Worm (Caenorhabditis elegans) whole organism, L4/young adult: ENCODE measurements around the gene C43F9.11.

ENCODE experiments used
- W03F9.2 ChIP-seq: fragments of 150-350 bp; optimal IDR thresholded peaks from 2 replicates; lab custom pipeline; 2014; ENCODE audit warnings: missing biosample characterization, missing genetic modification characterization
- dao-5 ChIP-seq: sonication (generic microtip); optimal IDR thresholded peaks from 2 replicates; lab custom pipeline; 2016; ENCODE audit warnings: missing genotype, missing genetic modification characterization, moderate library complexity, missing compliant biosample characterization
- him-1 ChIP-seq: sonication (generic microtip); optimal IDR thresholded peaks from 2 replicates; lab custom pipeline; 2016; ENCODE audit warnings: missing genotype, missing genetic modification reagents, missing genetic modification characterization, missing compliant biosample characterization

C43F9.11 gene

DNA sequence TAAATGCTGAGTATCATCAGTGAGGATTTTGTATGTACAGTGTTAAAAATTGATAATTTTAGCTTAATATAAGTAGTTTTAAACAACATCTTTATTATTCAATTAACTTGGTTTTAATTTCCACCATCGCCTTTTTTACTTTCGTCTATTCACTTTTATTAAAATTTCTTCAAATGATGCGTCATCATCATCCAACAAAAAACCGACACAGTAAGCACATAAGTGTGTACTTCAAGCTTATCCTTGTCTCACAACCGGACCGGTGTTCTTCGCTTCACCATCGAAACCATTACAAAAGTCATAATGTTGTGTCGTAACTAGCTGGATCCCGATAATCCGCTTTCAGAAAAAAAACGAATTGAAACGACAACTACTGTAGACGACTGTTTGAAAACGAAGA, at the start of gene C43F9.11:
C43F9.11 (plus strand) TSS at position 301 of the 400 bp plus-strand sequence.
- no peak for TF ChIP-seq him-1 (tag; lab: Kevin White, UChicago)
- no peak for TF ChIP-seq dao-5 (tag; lab: Kevin White, UChicago)
- TF ChIP-seq W03F9.2 (tag; lab: Kevin White, UChicago), result no peak

DNA sequence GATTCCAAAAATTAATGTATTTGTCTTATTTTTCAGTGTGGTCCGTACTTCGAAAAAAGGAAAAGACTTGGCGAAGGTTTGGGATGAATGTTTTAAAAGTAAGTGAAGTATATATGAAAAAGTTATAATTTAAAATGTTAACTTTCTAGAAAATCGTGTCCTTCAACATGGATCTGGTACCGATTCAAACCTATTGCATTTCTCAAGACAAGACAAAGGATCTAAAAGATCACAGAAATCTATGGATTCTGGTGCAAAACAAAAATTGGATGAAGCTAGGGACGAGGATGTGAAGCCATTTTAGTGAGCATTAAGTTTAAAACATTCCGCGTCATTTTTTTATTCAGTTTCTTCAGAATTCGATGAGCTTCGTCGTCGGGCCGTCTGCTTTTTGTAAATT, 41.7 kb upstream of the C43F9.11 start, which contains the start of gene zim-2:
zim-2 (plus strand) TSS at position 301 of the 400 bp plus-strand sequence.
- TF ChIP-seq W03F9.2 (tag; lab: Kevin White, UChicago) (no peak), dao-5 (tag; lab: Kevin White, UChicago) (no peak), him-1 (tag; lab: Kevin White, UChicago) (no peak)

DNA sequence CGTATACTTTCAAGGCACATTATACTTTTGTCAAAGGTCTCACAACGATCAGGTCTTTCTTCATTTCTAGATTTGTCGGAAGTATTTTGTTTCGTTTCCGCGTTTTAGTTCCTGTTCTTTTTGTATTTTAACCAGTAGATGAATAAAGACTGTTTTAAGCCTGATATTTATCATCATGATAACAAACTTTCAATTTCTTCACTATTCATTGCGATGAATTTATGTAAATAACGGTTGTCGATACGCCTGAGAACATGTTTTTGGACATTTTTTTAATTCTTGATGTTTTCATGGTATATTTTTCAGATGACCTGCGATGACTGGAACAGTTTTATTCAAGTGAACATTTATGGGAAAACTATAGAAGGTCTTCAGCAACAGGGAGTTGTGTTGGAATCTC, 38.2 kb upstream of the C43F9.11 start, which contains the start of gene zim-3:
zim-3 (plus strand) TSS at position 301 of the 400 bp plus-strand sequence.
- TF ChIP-seq him-1 (tag; lab: Kevin White, UChicago) (no peak), dao-5 (tag; lab: Kevin White, UChicago) (no peak), W03F9.2 (tag; lab: Kevin White, UChicago) (no peak)

DNA sequence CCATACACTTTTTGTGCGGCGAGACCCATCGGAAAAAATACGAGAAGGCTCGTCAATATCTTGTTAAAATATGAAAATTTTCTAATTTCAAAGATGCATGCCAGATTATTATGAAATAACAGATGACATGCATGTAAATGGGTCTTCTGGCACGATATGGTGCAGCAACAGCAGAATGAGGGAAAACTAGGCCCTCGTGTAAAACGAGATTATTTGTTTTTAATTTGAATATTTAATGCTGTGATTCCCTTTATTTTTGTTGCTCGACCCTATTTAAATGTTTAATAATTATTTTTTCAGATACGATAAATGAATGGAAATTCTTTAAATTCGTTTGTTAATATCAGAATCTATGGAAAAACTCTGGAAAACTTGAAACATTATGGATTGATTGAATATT, 35.0 kb upstream of the C43F9.11 start, which contains the start of gene him-8:
him-8 (plus strand) TSS at position 301 of the 400 bp plus-strand sequence.
- TF ChIP-seq W03F9.2 (tag; lab: Kevin White, UChicago) (no peak), him-1 (tag; lab: Kevin White, UChicago) (no peak), dao-5 (tag; lab: Kevin White, UChicago) (no peak)

DNA sequence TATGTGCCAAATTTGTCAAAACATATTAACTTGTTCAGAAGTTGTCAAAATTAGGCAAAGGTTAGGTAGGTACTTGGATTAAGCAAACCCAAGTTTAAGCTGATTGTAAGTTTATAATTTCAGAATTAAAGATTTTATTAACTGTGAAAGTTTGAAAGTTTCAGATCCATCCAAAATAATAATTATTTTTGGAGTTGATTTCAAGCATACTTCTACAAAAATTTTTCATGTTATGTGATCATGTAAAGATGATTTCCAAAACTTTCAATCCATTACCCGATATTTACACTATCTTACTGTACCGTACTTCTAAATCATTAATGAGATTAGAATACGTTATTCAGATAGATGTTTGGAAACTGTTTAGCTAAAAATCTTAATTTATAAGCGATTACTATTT, 32.0 kb upstream of the C43F9.11 start:
- TF ChIP-seq him-1 (tag; lab: Kevin White, UChicago) (no peak), W03F9.2 (tag; lab: Kevin White, UChicago) (no peak), dao-5 (tag; lab: Kevin White, UChicago) (no peak)

DNA sequence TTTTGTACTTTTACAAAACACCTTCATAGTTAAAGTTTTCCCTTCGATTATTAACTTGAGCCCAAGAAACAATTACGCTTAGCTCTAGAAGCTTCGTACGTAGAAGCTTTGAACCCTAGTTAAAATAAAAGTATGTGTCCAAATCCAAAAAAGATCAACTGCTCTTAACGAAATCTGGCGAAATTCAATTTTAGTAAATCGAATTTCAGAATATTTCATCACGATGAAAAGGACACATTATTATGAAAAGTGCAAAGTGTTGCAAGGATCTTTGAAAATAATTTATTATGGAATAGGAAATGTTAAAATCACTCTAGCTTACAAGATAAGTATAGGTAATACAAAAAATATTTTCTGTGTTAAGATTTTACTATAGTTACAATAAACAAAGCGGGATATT, 31.3 kb upstream of the C43F9.11 start:
- TF ChIP-seq him-1 (tag; lab: Kevin White, UChicago), result no peak

DNA sequence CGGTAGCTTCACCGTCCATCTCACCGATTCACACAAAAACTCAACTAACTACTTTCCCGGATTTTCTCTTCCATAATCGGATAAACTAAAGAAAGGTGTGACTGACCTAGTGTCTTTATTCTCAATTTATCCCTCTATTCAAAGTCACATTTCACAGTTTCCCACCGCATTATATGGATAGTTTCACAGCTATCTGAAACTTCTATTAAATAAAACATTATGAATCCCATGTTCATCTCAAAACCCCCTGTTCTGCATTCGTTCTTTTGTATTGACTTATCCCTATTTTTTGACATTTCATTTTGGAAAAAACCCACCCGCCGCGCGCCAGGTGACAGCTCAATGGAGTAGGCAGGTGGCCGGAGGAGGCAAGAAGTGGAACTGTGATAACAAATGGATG, 28.8 kb upstream of the C43F9.11 start:
- TF ChIP-seq W03F9.2 (tag; lab: Kevin White, UChicago) (no peak), him-1 (tag; lab: Kevin White, UChicago) (no peak), dao-5 (tag; lab: Kevin White, UChicago) (no peak)

DNA sequence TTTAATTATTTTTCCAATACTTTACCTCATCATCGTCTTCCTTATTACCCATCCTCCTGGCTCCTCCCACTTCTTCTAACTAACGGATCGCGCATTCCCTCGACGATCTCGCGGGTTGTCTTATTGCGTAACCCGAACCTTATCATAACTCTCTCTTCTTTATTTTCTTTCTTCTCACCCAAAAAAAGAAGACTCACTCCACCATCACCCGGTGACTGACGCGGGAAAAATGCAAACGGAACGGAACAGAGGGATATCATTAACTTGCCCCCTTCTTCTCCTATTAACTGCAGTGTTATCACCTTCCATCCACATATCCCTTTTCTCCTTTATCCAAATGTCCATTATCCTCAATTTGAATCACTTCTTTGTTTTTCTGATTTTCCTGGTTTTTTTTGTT, 26.5 kb upstream of the C43F9.11 start:
- TF ChIP-seq dao-5 (tag; lab: Kevin White, UChicago) (no peak), him-1 (tag; lab: Kevin White, UChicago) (no peak), W03F9.2 (tag; lab: Kevin White, UChicago) (no peak)

DNA sequence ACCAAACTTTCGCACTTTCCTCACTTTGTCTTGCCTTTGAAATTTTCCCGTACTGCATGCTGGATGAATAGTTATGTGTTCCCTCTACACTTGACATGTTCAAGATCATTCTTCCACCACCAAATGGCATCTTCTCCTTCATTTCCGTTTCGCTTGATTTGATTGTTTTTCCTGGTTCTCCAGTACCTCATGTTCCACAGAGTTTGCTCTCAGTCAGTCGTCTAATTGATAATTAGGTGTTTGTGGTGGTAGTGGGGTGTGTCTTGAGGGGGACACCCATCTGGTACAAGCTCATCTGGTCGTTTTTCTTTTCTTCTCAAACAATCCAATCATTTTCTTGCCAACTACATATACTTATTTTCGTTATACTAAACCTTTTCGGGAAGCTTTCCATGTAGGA, 25.6 kb upstream of the C43F9.11 start:
- TF ChIP-seq dao-5 (tag; lab: Kevin White, UChicago) (no peak), W03F9.2 (tag; lab: Kevin White, UChicago) (no peak), him-1 (tag; lab: Kevin White, UChicago) (no peak)

DNA sequence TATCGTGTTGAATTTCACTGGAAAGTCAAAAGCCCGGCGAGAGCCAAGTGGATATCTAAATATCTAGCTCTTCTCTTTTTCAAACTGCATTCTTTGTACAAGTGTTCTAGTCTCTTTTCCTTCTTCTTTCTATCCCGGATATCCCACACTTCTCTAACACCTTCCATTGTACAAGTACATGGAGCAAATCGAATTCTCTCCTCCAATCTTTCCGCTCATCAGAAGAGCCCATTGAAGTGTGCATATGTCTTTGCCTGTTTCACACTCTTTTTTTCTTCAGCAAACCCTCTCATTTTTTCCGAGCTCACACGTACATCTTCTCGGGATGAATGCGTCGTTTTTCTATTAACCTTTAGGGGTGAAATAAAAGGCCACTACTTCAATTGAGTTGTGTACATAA, 23.1 kb upstream of the C43F9.11 start:
- TF ChIP-seq W03F9.2 (tag; lab: Kevin White, UChicago) (no peak), dao-5 (tag; lab: Kevin White, UChicago) (no peak), him-1 (tag; lab: Kevin White, UChicago) (no peak)

DNA sequence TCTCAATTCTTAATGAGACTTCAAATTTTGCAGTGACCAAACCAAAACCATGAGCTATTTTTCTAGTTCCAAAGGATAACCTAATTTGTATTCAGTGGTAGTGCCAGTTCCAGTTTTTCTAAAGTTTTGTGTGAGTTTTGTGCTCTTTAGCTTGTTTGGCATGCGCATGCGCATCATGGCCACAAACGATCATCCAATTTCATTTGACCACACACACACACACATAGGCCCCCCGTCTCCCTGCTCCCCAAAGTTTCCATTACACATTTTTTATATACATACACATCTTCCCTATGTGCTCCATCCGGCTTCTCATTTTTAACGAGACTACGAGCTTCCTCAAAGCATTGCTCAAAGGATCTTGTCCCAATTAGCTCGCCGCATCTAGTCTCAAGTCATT, 22.1 kb upstream of the C43F9.11 start:
- TF ChIP-seq dao-5 (tag; lab: Kevin White, UChicago), result no peak
- no peak for TF ChIP-seq him-1 (tag; lab: Kevin White, UChicago)
- TF ChIP-seq W03F9.2 (tag; lab: Kevin White, UChicago), result no peak

DNA sequence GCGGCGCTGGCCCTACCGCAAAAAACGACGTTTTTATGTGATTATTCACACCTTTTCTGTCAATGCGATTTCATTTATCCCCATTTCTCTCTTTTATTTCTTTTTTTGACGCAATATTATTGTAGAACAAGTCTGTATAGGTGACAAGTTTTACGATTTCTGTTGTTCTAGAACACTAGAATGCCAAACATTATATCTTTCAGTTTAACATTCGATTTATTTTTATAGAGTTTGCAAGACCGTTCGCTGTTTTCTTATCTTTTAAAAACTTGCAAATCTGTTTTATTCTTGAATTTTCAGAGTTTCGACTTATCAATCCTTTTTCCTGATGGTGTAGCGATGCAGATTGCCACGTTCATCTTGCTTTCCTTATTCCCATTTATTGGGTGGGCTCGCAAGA, 20.6 kb upstream of the C43F9.11 start, which contains the start of gene efn-2:
efn-2 (plus strand) TSS at position 301 of the 400 bp plus-strand sequence.
- TF ChIP-seq dao-5 (tag; lab: Kevin White, UChicago) (no peak), him-1 (tag; lab: Kevin White, UChicago) (no peak), W03F9.2 (tag; lab: Kevin White, UChicago) (no peak)

DNA sequence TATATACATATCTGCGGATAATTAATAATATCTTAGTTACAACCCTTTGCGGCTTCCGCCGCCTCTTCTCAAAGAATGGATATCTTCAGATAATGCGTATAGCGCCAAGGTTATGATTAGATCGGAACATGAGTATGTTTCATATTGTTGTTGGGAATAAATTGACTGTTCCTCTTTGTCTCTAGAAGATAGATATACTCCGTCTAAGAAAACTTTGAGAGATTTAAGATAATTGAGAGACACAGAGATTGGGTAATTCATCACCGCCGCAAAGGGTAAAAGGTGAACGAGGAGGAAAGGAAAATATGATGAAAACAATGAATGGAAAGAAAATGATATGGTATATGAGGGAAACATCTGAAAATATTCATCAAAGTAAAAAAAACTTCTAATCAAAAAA, 20.0 kb upstream of the C43F9.11 start:
- TF ChIP-seq him-1 (tag; lab: Kevin White, UChicago) (no peak), dao-5 (tag; lab: Kevin White, UChicago) (no peak), W03F9.2 (tag; lab: Kevin White, UChicago) (no peak)

DNA sequence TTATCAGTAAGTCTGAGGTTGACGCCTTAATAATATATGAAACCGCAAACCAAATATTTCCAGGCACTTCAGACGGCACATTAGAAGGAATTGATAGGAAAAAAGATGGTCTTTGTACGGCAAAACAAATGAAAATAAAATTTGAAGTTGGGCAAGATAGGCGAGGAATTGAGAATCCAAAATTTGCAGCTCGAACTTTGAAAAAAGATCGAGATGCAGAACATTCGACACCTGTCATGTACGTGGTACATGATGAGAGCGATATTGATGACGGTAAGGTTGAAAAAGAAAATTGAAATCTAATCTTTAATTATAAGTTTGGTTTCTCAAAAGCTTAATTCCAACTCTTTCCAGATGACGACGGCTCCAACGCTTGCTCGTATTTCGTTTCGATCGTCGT, 19.0 kb upstream of the C43F9.11 start:
- no peak for TF ChIP-seq dao-5 (tag; lab: Kevin White, UChicago)
- no peak for TF ChIP-seq him-1 (tag; lab: Kevin White, UChicago)
- TF ChIP-seq W03F9.2 (tag; lab: Kevin White, UChicago), result no peak
